Fruit fly (Drosophila melanogaster) whole organism, embryonic: ENCODE measurements around the gene CCDC53.
A peak's percentile ranks its signal among the peaks of the same experiment; 100 is the strongest.

Source experiments
- Atf3 ChIP-seq: fragments of 200-800 bp; sonication (Bioruptor generic); optimal IDR thresholded peaks from 3 replicates; lab custom pipeline; 2016; ENCODE audit warnings: missing biosample characterization, missing genetic modification characterization
- Awh ChIP-seq: fragments of 200-800 bp; sonication (Bioruptor generic); IDR thresholded peaks from 2 replicates; pipeline ENCODE4, ENCODE4 v1.3.6; 2022; ENCODE audit warnings: missing biosample characterization, missing genetic modification characterization
- CG11560 ChIP-seq: fragments of 200-800 bp; sonication (Bioruptor generic); IDR thresholded peaks from 3 replicates; pipeline ENCODE4 v1.3.6; 2022; ENCODE audit warnings: missing biosample characterization, missing genetic modification characterization
- CG12071 ChIP-seq: fragments of 200-800 bp; sonication (Bioruptor generic); optimal IDR thresholded peaks from 3 replicates; lab custom pipeline; 2018; ENCODE audit warnings: missing biosample characterization, mild to moderate bottlenecking, missing genetic modification characterization
- CG12104 ChIP-seq: fragments of 200-800 bp; sonication (Bioruptor generic); optimal IDR thresholded peaks from 3 replicates; lab custom pipeline; 2016; ENCODE audit warnings: missing biosample characterization, missing genetic modification characterization
- CG12236 ChIP-seq: fragments of 200-800 bp; sonication (Bioruptor generic); optimal IDR thresholded peaks from 2 replicates; lab custom pipeline; 2016; ENCODE audit warnings: missing biosample characterization, missing genetic modification characterization
- CG13123 ChIP-seq: fragments of 200-800 bp; sonication (Bioruptor generic); optimal IDR thresholded peaks from 2 replicates; lab custom pipeline; 2016; ENCODE audit warnings: missing biosample characterization, missing genetic modification characterization
- CG13894 ChIP-seq: fragments of 200-800 bp; sonication (Bioruptor generic); optimal IDR thresholded peaks from 3 replicates; lab custom pipeline; 2018; ENCODE audit warnings: missing biosample characterization, mild to moderate bottlenecking, missing genetic modification characterization, moderate library complexity
- CG15073 ChIP-seq: fragments of 200-800 bp; sonication (Bioruptor generic); optimal IDR thresholded peaks from 2 replicates; lab custom pipeline; 2016; ENCODE audit warnings: missing biosample characterization, missing genetic modification characterization
- CG17612 ChIP-seq: fragments of 200-800 bp; sonication (Bioruptor generic); IDR thresholded peaks from 2 replicates; pipeline ENCODE4 v1.3.6; 2022; ENCODE audit warnings: missing biosample characterization, missing genetic modification characterization
- CG18011 ChIP-seq: fragments of 200-800 bp; sonication (Bioruptor generic); optimal IDR thresholded peaks from 2 replicates; lab custom pipeline; 2017; ENCODE audit warnings: missing biosample characterization, missing genetic modification characterization, mild to moderate bottlenecking, moderate library complexity, missing genotype
- CG18476 ChIP-seq: fragments of 200-800 bp; sonication (Bioruptor generic); optimal IDR thresholded peaks from 2 replicates; lab custom pipeline; 2016; ENCODE audit warnings: missing biosample characterization, mild to moderate bottlenecking, missing genetic modification characterization
- CG18599 ChIP-seq: fragments of 200-800 bp; sonication (Bioruptor generic); optimal IDR thresholded peaks from 3 replicates; lab custom pipeline; 2017; ENCODE audit warnings: missing biosample characterization, missing genetic modification characterization, mild to moderate bottlenecking, moderate library complexity, missing genetic modification reagents
- CG4424 ChIP-seq: fragments of 200-800 bp; sonication (Bioruptor generic); optimal IDR thresholded peaks from 3 replicates; lab custom pipeline; 2016; ENCODE audit warnings: missing biosample characterization, missing genetic modification characterization
- CG4820 ChIP-seq: fragments of 200-800 bp; sonication (Bioruptor generic); optimal IDR thresholded peaks from 3 replicates; lab custom pipeline; 2016; ENCODE audit warnings: missing biosample characterization, missing genetic modification characterization
- CG6683 ChIP-seq: fragments of 200-800 bp; sonication (Bioruptor generic); optimal IDR thresholded peaks from 2 replicates; lab custom pipeline; 2017; ENCODE audit warnings: missing biosample characterization, mild to moderate bottlenecking, missing genetic modification characterization, missing genetic modification reagents
- CG7745 ChIP-seq: fragments of 200-800 bp; sonication (Bioruptor generic); optimal IDR thresholded peaks from 2 replicates; lab custom pipeline; 2018; ENCODE audit warnings: missing biosample characterization, mild to moderate bottlenecking, missing genetic modification characterization, moderate library complexity
- CG7987 ChIP-seq: fragments of 200-800 bp; sonication (Bioruptor generic); optimal IDR thresholded peaks from 2 replicates; lab custom pipeline; 2018; ENCODE audit warnings: missing biosample characterization, mild to moderate bottlenecking, missing genetic modification characterization, moderate library complexity
- CG8089 ChIP-seq: fragments of 200-800 bp; sonication (Bioruptor generic); optimal IDR thresholded peaks from 3 replicates; lab custom pipeline; 2016; ENCODE audit warnings: missing biosample characterization, missing genetic modification characterization
- CG9817 ChIP-seq: fragments of 200-800 bp; sonication (Bioruptor generic); optimal IDR thresholded peaks from 2 replicates; lab custom pipeline; 2018; ENCODE audit warnings: missing biosample characterization, mild to moderate bottlenecking, missing genetic modification characterization, moderate library complexity
- CTCF ChIP-seq: fragments of 200-800 bp; sonication (Bioruptor generic); optimal IDR thresholded peaks from 2 replicates; lab custom pipeline; 2017; ENCODE audit warnings: missing biosample characterization, mild to moderate bottlenecking, missing genetic modification characterization, moderate library complexity
- Chrac-16 ChIP-seq: fragments of 200-800 bp; sonication (Bioruptor generic); optimal IDR thresholded peaks from 3 replicates; lab custom pipeline; 2016; ENCODE audit warnings: missing biosample characterization, missing genetic modification characterization
- D ChIP-seq, 2 experiments: fragments of 200-800 bp in 1 of 2; fragments of >200 bp in 1 of 2; sonication (Bioruptor generic) in 1 of 2; optimal IDR thresholded peaks; 2 replicates in 1 of 2; 3 replicates in 1 of 2; lab custom pipeline; 2017; ENCODE audit warnings: mild to moderate bottlenecking in 1 of 2, missing biosample characterization in 1 of 2, missing genetic modification characterization in 1 of 2, missing genetic modification reagents in 1 of 2
- Dp ChIP-seq: fragments of 200-800 bp; sonication (Bioruptor generic); optimal IDR thresholded peaks from 2 replicates; lab custom pipeline; 2018; ENCODE audit warnings: missing biosample characterization, mild to moderate bottlenecking, missing genetic modification characterization, moderate library complexity
- E2f1 ChIP-seq: fragments of 200-800 bp; sonication (Bioruptor generic); IDR thresholded peaks from 2 replicates; pipeline ENCODE4 v1.3.6; 2022; ENCODE audit warnings: missing biosample characterization, missing genetic modification characterization
- Elba2 ChIP-seq: fragments of 200-800 bp; sonication (Bioruptor generic); optimal IDR thresholded peaks from 3 replicates; lab custom pipeline; 2016; ENCODE audit warnings: missing biosample characterization, missing genetic modification characterization
- Gsc ChIP-seq: fragments of 200-800 bp; sonication (Bioruptor generic); IDR thresholded peaks from 2 replicates; pipeline ENCODE4 v1.3.6; 2022; ENCODE audit warnings: missing biosample characterization, missing genetic modification characterization
- HLHmδ ChIP-seq: fragments of 200-800 bp; sonication (Bioruptor generic); optimal IDR thresholded peaks from 2 replicates; lab custom pipeline; 2018; ENCODE audit warnings: missing biosample characterization, mild to moderate bottlenecking, missing genetic modification characterization, moderate library complexity
- Hr3 ChIP-seq: fragments of 200-800 bp; sonication (Bioruptor generic); optimal IDR thresholded peaks from 3 replicates; lab custom pipeline; 2016; ENCODE audit warnings: missing biosample characterization, missing genetic modification characterization
- MBD-R2 ChIP-seq: fragments of 200-800 bp; sonication (Bioruptor generic); IDR thresholded peaks from 2 replicates; pipeline ENCODE4 v1.3.6; 2022; ENCODE audit warnings: missing biosample characterization, missing genetic modification characterization
- NC2α ChIP-seq: fragments of 200-800 bp; sonication (Bioruptor generic); optimal IDR thresholded peaks from 2 replicates; lab custom pipeline; 2016; ENCODE audit warnings: missing biosample characterization, missing genetic modification characterization
- NC2β ChIP-seq: fragments of 200-800 bp; sonication (Bioruptor generic); optimal IDR thresholded peaks from 2 replicates; lab custom pipeline; 2016; ENCODE audit warnings: missing biosample characterization, missing genetic modification characterization
- NfI ChIP-seq: fragments of 200-800 bp; sonication (Bioruptor generic); optimal IDR thresholded peaks from 3 replicates; lab custom pipeline; 2018; ENCODE audit warnings: missing biosample characterization, mild to moderate bottlenecking, missing genetic modification characterization, moderate library complexity
- Rfx ChIP-seq: fragments of 200-800 bp; sonication (Bioruptor generic); IDR thresholded peaks from 2 replicates; pipeline ENCODE4 v1.3.6; 2022; ENCODE audit warnings: missing biosample characterization, missing genetic modification characterization
- Taf1 ChIP-seq: fragments of 200-800 bp; sonication (Bioruptor generic); IDR thresholded peaks from 2 replicates; pipeline ENCODE4 v1.3.6; 2022; ENCODE audit warnings: missing biosample characterization, missing genetic modification characterization
- abd-A ChIP-seq: fragments of 200-800 bp; sonication (Bioruptor generic); optimal IDR thresholded peaks from 3 replicates; lab custom pipeline; 2019; ENCODE audit warnings: missing biosample characterization, mild to moderate bottlenecking, missing genetic modification characterization, moderate library complexity
- chif ChIP-seq, 2 experiments: fragments of 200-800 bp; sonication (Bioruptor generic); optimal IDR thresholded peaks; 3 replicates each; lab custom pipeline; 2016; ENCODE audit warnings: missing biosample characterization in 2 of 2, missing genetic modification characterization in 2 of 2
- corto ChIP-seq: fragments of 200-800 bp; sonication (Bioruptor generic); optimal IDR thresholded peaks from 2 replicates; lab custom pipeline; 2016; ENCODE audit warnings: missing biosample characterization, mild to moderate bottlenecking, missing genetic modification characterization, moderate library complexity
- ewg ChIP-seq: fragments of 200-800 bp; sonication (Bioruptor generic); optimal IDR thresholded peaks from 3 replicates; lab custom pipeline; 2017; ENCODE audit warnings: mild to moderate bottlenecking, missing biosample characterization, missing genetic modification reagents, missing genetic modification characterization
- gcm2 ChIP-seq: fragments of 200-800 bp; sonication (Bioruptor generic); optimal IDR thresholded peaks from 2 replicates; lab custom pipeline; 2016; ENCODE audit warnings: missing biosample characterization, missing genetic modification characterization
- grn ChIP-seq: fragments of 200-800 bp; sonication (Bioruptor generic); optimal IDR thresholded peaks from 3 replicates; lab custom pipeline; 2017; ENCODE audit warnings: missing biosample characterization, missing genetic modification characterization
- gsb-n ChIP-seq: fragments of 200-800 bp; sonication (Bioruptor generic); optimal IDR thresholded peaks from 3 replicates; lab custom pipeline; 2018; ENCODE audit warnings: missing biosample characterization, mild to moderate bottlenecking, missing genetic modification characterization
- her ChIP-seq: fragments of 200-800 bp; sonication (Bioruptor generic); optimal IDR thresholded peaks from 2 replicates; lab custom pipeline; 2016; ENCODE audit warnings: missing biosample characterization, missing genetic modification characterization
- maf-S ChIP-seq: fragments of 200-800 bp; sonication (Bioruptor generic); optimal IDR thresholded peaks from 2 replicates; lab custom pipeline; 2016; ENCODE audit warnings: missing biosample characterization, missing genetic modification characterization
- onecut ChIP-seq: fragments of 200-800 bp; sonication (Bioruptor generic); IDR thresholded peaks from 2 replicates; pipeline ENCODE4 v1.3.6; 2022; ENCODE audit warnings: missing biosample characterization, missing genetic modification characterization
- pum ChIP-seq: fragments of 200-800 bp; sonication (Bioruptor generic); optimal IDR thresholded peaks from 2 replicates; lab custom pipeline; 2016; ENCODE audit warnings: missing biosample characterization, missing genetic modification characterization
- sd ChIP-seq: fragments of 200-800 bp; sonication (Bioruptor generic); optimal IDR thresholded peaks from 3 replicates; lab custom pipeline; 2018; ENCODE audit warnings: missing biosample characterization, mild to moderate bottlenecking, missing genetic modification characterization, moderate library complexity
- sim ChIP-seq: fragments of 200-800 bp; sonication (Bioruptor generic); IDR thresholded peaks from 2 replicates; pipeline ENCODE4 v1.3.6; 2022; ENCODE audit warnings: missing biosample characterization, missing genetic modification characterization
- sisA ChIP-seq: fragments of 200-800 bp; sonication (Bioruptor generic); IDR thresholded peaks from 2 replicates; pipeline ENCODE4 v1.3.6; 2022; ENCODE audit warnings: missing biosample characterization, missing genetic modification characterization
- trem ChIP-seq: fragments of 200-800 bp; optimal IDR thresholded peaks from 3 replicates; lab custom pipeline; 2019; ENCODE audit warnings: missing biosample characterization, mild to moderate bottlenecking, missing genetic modification characterization, moderate library complexity

CCDC53 gene

DNA sequence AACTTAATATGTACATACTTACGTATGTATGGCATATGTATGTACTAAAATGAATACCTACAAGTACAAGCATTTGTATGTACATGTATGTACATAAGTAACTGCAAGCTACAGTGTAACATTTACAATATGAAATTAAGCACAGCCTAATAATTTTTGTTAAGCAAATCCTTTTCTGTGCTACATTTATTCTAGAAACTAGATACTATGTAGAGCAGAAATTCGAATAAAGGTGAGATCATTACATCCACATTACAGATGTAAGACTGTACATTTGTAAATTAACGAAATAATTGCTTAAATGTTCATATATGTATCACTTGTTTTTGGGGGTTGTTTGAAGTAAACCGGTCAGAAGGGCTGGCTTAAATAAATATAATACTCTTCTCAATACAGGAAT lies 49.0 kb upstream of the CCDC53 start (continued):
- TF ChIP-seq Gsc (no peak), Hr3 (no peak), gcm2 (GFP tag; lab: Kevin White, UChicago) (no peak), CG18599 (no peak), Elba2 (GFP tag; lab: Kevin White, UChicago) (no peak), Chrac-16 (GFP tag; lab: Kevin White, UChicago) (peak; percentile 32), CG13123 (GFP tag; lab: Kevin White, UChicago) (no peak), CG4424 (GFP tag; lab: Kevin White, UChicago) (peak; percentile 19), sisA (GFP tag; lab: Robert Waterston, UW) (no peak; the same call in 1 of the 2 replicates), chif (GFP tag; optimal IDR thresholded peaks at IDR 0.05; lab: Kevin White, UChicago) (no peak), CG9817 (tag; lab: Kevin White, UChicago) (peak; percentile 6), NC2α (GFP tag; lab: Kevin White, UChicago) (no peak), grn (GFP tag; lab: Kevin White, UChicago) (no peak), HLHmδ (GFP tag; lab: Kevin White, UChicago) (no peak), E2f1 (GFP tag; lab: Robert Waterston, UW) (no peak), MBD-R2 (GFP tag; lab: Robert Waterston, UW) (no peak; the same call in 1 of the 2 replicates), trem (no peak), Awh (GFP tag; lab: Robert Waterston, UW) (no peak), CTCF (GFP tag; lab: Kevin White, UChicago) (no peak)

- no peak for TF ChIP-seq CG6683 (GFP tag; lab: Kevin White, UChicago)
- TF ChIP-seq maf-S (GFP tag; lab: Kevin White, UChicago), result no peak
- TF ChIP-seq sd (tag; lab: Kevin White, UChicago), result peak; percentile 82
- TF ChIP-seq CG18011 (GFP tag; lab: Kevin White, UChicago), result no peak
- no peak for TF ChIP-seq D (optimal IDR thresholded peaks at IDR 0.05; lab: Kevin White, UChicago)
- TF ChIP-seq D (GFP tag; optimal IDR thresholded peaks at IDR 0.05; lab: Kevin White, UChicago), result no peak
- TF ChIP-seq CG12104 (GFP tag; lab: Kevin White, UChicago), result no peak
- TF ChIP-seq Rfx (GFP tag; lab: Robert Waterston, UW), result 0 out of 2 replicates have a peak, but pooled peaks have one; percentile 33
- TF ChIP-seq CG12071 (GFP tag; lab: Kevin White, UChicago), result no peak
- TF ChIP-seq CG7987 (GFP tag; lab: Kevin White, UChicago), result no peak
- TF ChIP-seq CG8089 (GFP tag; lab: Kevin White, UChicago), result no peak
- no peak for TF ChIP-seq abd-A (tag; lab: Kevin White, UChicago)
- TF ChIP-seq corto (GFP tag; lab: Kevin White, UChicago), result no peak
- no peak for TF ChIP-seq Dp (GFP tag; lab: Kevin White, UChicago)
- peak; percentile 30 for TF ChIP-seq ewg (GFP tag; lab: Kevin White, UChicago)
- TF ChIP-seq sim (GFP tag; lab: Robert Waterston, UW), result no peak
- no peak for TF ChIP-seq CG11560 (tag; lab: Robert Waterston, UW)
- no peak for TF ChIP-seq CG7745 (tag; lab: Kevin White, UChicago)
- no peak for TF ChIP-seq CG15073 (GFP tag; lab: Kevin White, UChicago)
- TF ChIP-seq NfI, result no peak
- no peak for TF ChIP-seq gsb-n (tag; lab: Kevin White, UChicago)
- TF ChIP-seq CG12236, result no peak
- TF ChIP-seq CG4820 (GFP tag; lab: Kevin White, UChicago), result no peak
- peak; percentile 30; the same call in 1 of the 2 replicates for TF ChIP-seq onecut (GFP tag; lab: Robert Waterston, UW)
- no peak for TF ChIP-seq CG17612 (GFP tag; lab: Robert Waterston, UW)
- no peak for TF ChIP-seq her
- TF ChIP-seq NC2β (GFP tag; lab: Kevin White, UChicago), result no peak
- no peak for TF ChIP-seq pum (GFP tag; lab: Kevin White, UChicago)
- TF ChIP-seq CG18476, result no peak
- TF ChIP-seq CG13894, result peak; percentile 21
- TF ChIP-seq Taf1 (GFP tag; lab: Robert Waterston, UW), result 0 out of 2 replicates have a peak, but pooled peaks have one; percentile 6
- TF ChIP-seq Atf3 (GFP tag; lab: Kevin White, UChicago), result no peak
These were observed 48.3 kb upstream of the CCDC53 start for dm6 chr2L:7992654-7993053.
